Worm (Caenorhabditis elegans): Measurements from ENCODE around the gene C17B7.9.

DNA sequence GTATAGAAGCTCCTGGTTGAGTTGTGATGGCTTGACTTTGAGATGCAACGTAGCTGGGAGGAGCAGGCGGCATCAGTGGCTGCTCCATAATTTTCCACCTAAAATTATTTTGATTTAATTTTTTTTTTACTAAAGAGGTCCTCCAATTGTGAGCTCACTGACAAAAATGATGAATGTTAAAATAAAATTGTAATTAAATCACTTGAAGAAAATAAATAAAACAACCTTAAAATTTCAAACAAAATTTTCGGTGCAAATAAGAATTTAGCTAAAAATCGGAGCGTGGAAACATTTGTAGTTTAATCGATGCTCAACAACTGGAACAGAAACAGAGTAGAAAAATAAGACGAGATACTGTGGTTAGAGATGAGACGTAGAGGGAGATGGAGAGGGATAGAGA is 25.2 kb upstream of the C17B7.9 start, which contains the start of gene scrm-3:
- TF ChIP-seq egl-43 (GFP tag; IDR thresholded peaks at IDR 0.05) (no peak), F26F4.8 (GFP tag; conservative IDR thresholded peaks at IDR 0.05) (no peak), F44E2.7 (GFP tag; IDR thresholded peaks at IDR 0.05) (no peak), aly-2 (tag; optimal IDR thresholded peaks at IDR 0.05) (no peak)

Data from whole organism, L4 larva.